Fruit fly (Drosophila melanogaster): Measurements from ENCODE around the gene Rnb.

Gene Rnb

DNA sequence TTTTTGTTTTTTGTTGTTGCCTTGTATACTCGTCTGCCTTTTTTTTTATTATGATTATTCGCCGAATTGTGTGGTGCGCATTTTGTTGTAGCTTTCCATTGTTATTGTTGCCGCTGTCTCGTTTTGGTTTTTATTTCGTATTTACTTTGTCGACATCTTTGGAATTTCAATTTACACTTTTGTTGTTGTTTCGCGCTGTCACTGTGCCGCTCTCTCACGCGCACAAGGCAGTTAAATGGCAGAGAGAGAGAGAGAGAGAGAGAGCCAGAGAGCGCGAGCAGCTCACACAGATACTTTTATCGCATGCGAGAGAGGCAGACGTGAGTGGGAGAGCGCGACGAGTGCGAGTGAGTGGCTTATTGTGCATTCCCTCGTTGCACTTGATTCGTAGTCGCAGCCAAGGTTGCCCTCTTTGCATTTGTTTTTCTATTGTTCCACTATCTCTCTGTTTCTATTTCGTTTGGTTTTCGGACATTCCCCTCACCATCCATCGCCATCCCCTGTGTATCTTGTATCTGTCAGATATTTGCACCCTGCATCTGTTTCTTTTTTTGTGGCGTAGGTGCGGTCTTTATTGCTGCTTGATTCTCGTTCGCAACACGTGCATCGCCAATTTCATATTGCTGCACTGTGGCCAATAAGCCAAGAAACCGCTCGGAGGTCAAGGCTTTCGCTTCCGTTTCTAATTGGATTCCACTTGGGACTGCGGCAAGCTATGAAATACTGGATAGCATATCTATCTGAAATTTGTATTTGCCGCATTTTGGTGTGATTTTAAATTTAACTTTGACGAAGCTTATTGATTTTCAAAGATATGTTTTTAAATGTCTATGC, 24.6 kb downstream of the Rnb start:
- TF ChIP-seq pdm3 (GFP tag; optimal IDR thresholded peaks at IDR 0.05) (no peak), CG32006 (GFP tag; optimal IDR thresholded peaks at IDR 0.05) (no peak), CG6276 (GFP tag; optimal IDR thresholded peaks at IDR 0.05) (no peak), CG7368 (GFP tag; optimal IDR thresholded peaks at IDR 0.05) (no peak), fd59A (GFP tag; optimal IDR thresholded peaks at IDR 0.05) (no peak), CG8632 (GFP tag; optimal IDR thresholded peaks at IDR 0.05) (no peak), Blimp-1 (GFP tag; optimal IDR thresholded peaks at IDR 0.05) (no peak), salr (GFP tag; optimal IDR thresholded peaks at IDR 0.05) (no peak), Hr39 (GFP tag; optimal IDR thresholded peaks at IDR 0.05) (no peak), dsx (GFP tag; optimal IDR thresholded peaks at IDR 0.05; ENCODE audit: poor library complexity, severe bottlenecking) (peak; percentile 61), ss (GFP tag; optimal IDR thresholded peaks at IDR 0.05) (no peak), CG8319 (GFP tag; optimal IDR thresholded peaks at IDR 0.05) (no peak), CG15336 (GFP tag; IDR thresholded peaks at IDR 0.05) (peak; percentile 67; the same call in 1 of the 2 replicates), CG11902 (GFP tag; optimal IDR thresholded peaks at IDR 0.05) (no peak), vri (GFP tag; optimal IDR thresholded peaks at IDR 0.05) (peak; percentile 58), svp (GFP tag) (peak; percentile 54), CG3919 (GFP tag; optimal IDR thresholded peaks at IDR 0.05) (no peak), CG9139 (GFP tag; optimal IDR thresholded peaks at IDR 0.05) (peak; percentile 4), Sox15 (GFP tag; optimal IDR thresholded peaks at IDR 0.05) (no peak), Met (GFP tag; optimal IDR thresholded peaks at IDR 0.05) (no peak), achi (GFP tag; optimal IDR thresholded peaks at IDR 0.05) (peak; percentile 66), fkh (GFP tag; optimal IDR thresholded peaks at IDR 0.05) (peak; percentile 92), dac (GFP tag; optimal IDR thresholded peaks at IDR 0.05) (no peak), CG16779 (tag; optimal IDR thresholded peaks at IDR 0.05) (peak; percentile 37), CG4318 (GFP tag; optimal IDR thresholded peaks at IDR 0.05) (no peak), Eip78C (GFP tag) (peak; percentile 71), CG1621 (tag; optimal IDR thresholded peaks at IDR 0.05) (no peak), CG6163 (GFP tag; IDR thresholded peaks at IDR 0.05) (peak; percentile 54), Eip93F (GFP tag; optimal IDR thresholded peaks at IDR 0.05) (peak; percentile 62), lz (GFP tag; optimal IDR thresholded peaks at IDR 0.05) (no peak), CG34406 (GFP tag; optimal IDR thresholded peaks at IDR 0.05) (no peak), CG6808 (GFP tag; optimal IDR thresholded peaks at IDR 0.05) (no peak), acj6 (GFP tag; optimal IDR thresholded peaks at IDR 0.05) (no peak), CG11762 (GFP tag; optimal IDR thresholded peaks at IDR 0.05; ENCODE audit: insufficient read depth) (no peak), CG10669 (GFP tag; optimal IDR thresholded peaks at IDR 0.05) (no peak), OdsH (GFP tag; optimal IDR thresholded peaks at IDR 0.05) (no peak), CG6792 (GFP tag; optimal IDR thresholded peaks at IDR 0.05) (no peak), CG6854 (GFP tag; optimal IDR thresholded peaks at IDR 0.05) (peak; percentile 61), Sox14 (GFP tag; optimal IDR thresholded peaks at IDR 0.05) (no peak)

DNA sequence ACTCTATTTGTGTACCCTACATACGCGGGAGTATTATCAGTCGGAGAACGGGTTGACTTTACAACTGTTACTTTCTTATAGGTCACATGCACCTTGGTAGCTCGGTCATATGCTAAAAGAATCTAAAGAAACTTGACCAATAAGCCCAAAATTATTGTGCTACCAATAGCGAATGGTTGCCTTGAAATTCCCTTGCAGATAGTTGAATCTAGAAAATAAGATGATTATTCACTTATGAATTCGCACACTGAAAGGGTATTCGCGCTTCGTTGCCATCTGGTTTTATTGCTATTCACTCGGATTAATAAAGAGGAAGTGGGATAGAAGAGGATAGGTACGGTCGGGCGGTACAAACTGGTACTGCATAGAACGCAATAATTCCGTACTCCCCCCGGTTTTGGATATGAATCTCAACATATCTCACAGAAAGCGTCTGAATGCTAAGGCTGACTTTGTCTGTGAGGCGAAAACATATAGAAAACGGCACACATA, 25.3 kb downstream of the Rnb start:
- TF ChIP-seq CG11294 (GFP tag; IDR thresholded peaks at IDR 0.05) (peak; percentile 74), Blimp-1 (GFP tag; optimal IDR thresholded peaks at IDR 0.05) (no peak), topi (GFP tag; optimal IDR thresholded peaks at IDR 0.05) (peak; percentile 81), Hr39 (GFP tag; optimal IDR thresholded peaks at IDR 0.05) (peak; percentile 86), dac (GFP tag; optimal IDR thresholded peaks at IDR 0.05) (peak; percentile 72), lz (GFP tag; optimal IDR thresholded peaks at IDR 0.05) (peak; percentile 76), eg (GFP tag; IDR thresholded peaks at IDR 0.05) (peak; percentile 75), dsx (GFP tag; optimal IDR thresholded peaks at IDR 0.05; ENCODE audit: poor library complexity, severe bottlenecking) (peak; percentile 46), Sox102F (GFP tag; optimal IDR thresholded peaks at IDR 0.05) (peak; percentile 80), Lpt (GFP tag; optimal IDR thresholded peaks at IDR 0.05) (peak; percentile 58), CG8119 (GFP tag; IDR thresholded peaks at IDR 0.05) (peak; percentile 83), CG31627 (GFP tag; optimal IDR thresholded peaks at IDR 0.05) (peak; percentile 80), fd85E (GFP tag; optimal IDR thresholded peaks at IDR 0.05) (peak; percentile 37), salr (GFP tag; optimal IDR thresholded peaks at IDR 0.05) (peak; percentile 60 to 75), CG6808 (GFP tag; optimal IDR thresholded peaks at IDR 0.05) (peak; percentile 73), esn (GFP tag; optimal IDR thresholded peaks at IDR 0.05) (peak; percentile 79), OdsH (GFP tag; optimal IDR thresholded peaks at IDR 0.05) (peak; percentile 87), CG16779 (tag; optimal IDR thresholded peaks at IDR 0.05) (no peak), CG11762 (GFP tag; optimal IDR thresholded peaks at IDR 0.05; ENCODE audit: insufficient read depth) (peak; percentile 52), Eip78C (GFP tag) (peak; percentile 95), CG10669 (GFP tag; optimal IDR thresholded peaks at IDR 0.05) (peak; percentile 80), CG4318 (GFP tag; optimal IDR thresholded peaks at IDR 0.05) (peak; percentile 70), svp (GFP tag) (peak; percentile 84)

All from whole organism, prepupa.